Fruit fly (Drosophila melanogaster) whole organism, embryonic: ENCODE measurements around the gene CG3491.
"Not testable (repeated sequence)": the region's sequence is repeated elsewhere in the genome, so short reads cannot be mapped to it uniquely, and the experiment has no call there.

Source experiments
- CG11085 ChIP-seq: fragments of 200-800 bp; sonication (Bioruptor generic); IDR thresholded peaks from 2 replicates; pipeline ENCODE4 v1.3.6; 2022; ENCODE audit warnings: missing biosample characterization, missing genetic modification characterization
- CG13894 ChIP-seq: fragments of 200-800 bp; sonication (Bioruptor generic); optimal IDR thresholded peaks from 3 replicates; lab custom pipeline; 2018; ENCODE audit warnings: missing biosample characterization, mild to moderate bottlenecking, missing genetic modification characterization, moderate library complexity
- CG17568 ChIP-seq: fragments of 200-800 bp; sonication (Bioruptor generic); optimal IDR thresholded peaks from 2 replicates; lab custom pipeline; 2018; ENCODE audit warnings: missing biosample characterization, mild to moderate bottlenecking, missing genetic modification characterization, moderate library complexity
- CG1792 ChIP-seq: fragments of 200-800 bp; sonication (Bioruptor generic); optimal IDR thresholded peaks from 2 replicates; lab custom pipeline; 2016; ENCODE audit warnings: missing biosample characterization, missing genetic modification characterization
- CG31441 ChIP-seq: fragments of 200-800 bp; sonication (Bioruptor generic); IDR thresholded peaks from 2 replicates; pipeline ENCODE4 v1.3.6; 2022; ENCODE audit warnings: missing biosample characterization, missing genetic modification characterization
- CG7987 ChIP-seq: fragments of 200-800 bp; sonication (Bioruptor generic); optimal IDR thresholded peaks from 2 replicates; lab custom pipeline; 2018; ENCODE audit warnings: missing biosample characterization, mild to moderate bottlenecking, missing genetic modification characterization, moderate library complexity
- Scr ChIP-seq: fragments of 200-800 bp; sonication (Bioruptor generic); IDR thresholded peaks from 2 replicates; pipeline ENCODE4 v1.3.6; 2022; ENCODE audit warnings: missing biosample characterization, missing genetic modification characterization; ENCODE audit not compliant: partially characterized antibody
- dimm ChIP-seq: fragments of 200-800 bp; sonication (Bioruptor generic); IDR thresholded peaks from 2 replicates; pipeline ENCODE4 v1.3.6; 2022; ENCODE audit warnings: missing biosample characterization, missing genetic modification characterization
- fd64A ChIP-seq: fragments of 200-800 bp; sonication (Bioruptor generic); optimal IDR thresholded peaks from 3 replicates; lab custom pipeline; 2018; ENCODE audit warnings: missing biosample characterization, mild to moderate bottlenecking, missing genetic modification characterization
- h ChIP-seq: fragments of >200 bp; optimal IDR thresholded peaks from 2 replicates; lab custom pipeline; 2017
- ind ChIP-seq: fragments of 200-800 bp; sonication (Bioruptor generic); optimal IDR thresholded peaks from 3 replicates; lab custom pipeline; 2016; ENCODE audit warnings: missing biosample characterization, missing genetic modification characterization
- sqz ChIP-seq: fragments of 200-800 bp; sonication (Bioruptor generic); optimal IDR thresholded peaks from 3 replicates; lab custom pipeline; 2018; ENCODE audit warnings: missing biosample characterization, mild to moderate bottlenecking, missing genetic modification characterization

dm6 chr2L:14881552-14881951 is 42.8 kb upstream of the CG3491 start, which contains the start of gene ProtA:
- not testable (repeated sequence) for TF ChIP-seq CG1792 (GFP tag; lab: Kevin White, UChicago); Scr (GFP tag; lab: Robert Waterston, UW); CG11085; sqz; CG31441 (GFP tag; lab: Robert Waterston, UW); dimm; CG13894 (tag; lab: Kevin White, UChicago); CG17568; ind (GFP tag; lab: Kevin White, UChicago); h (lab: Kevin White, UChicago); fd64A; CG7987 (GFP tag; lab: Kevin White, UChicago)
